Worm (Caenorhabditis elegans) whole organism, L4/young adult: Measurements from ENCODE around the gene Y43C5B.2.

Experiments
- dao-5 ChIP-seq: sonication (generic microtip); optimal IDR thresholded peaks from 2 replicates; lab custom pipeline; 2016; ENCODE audit warnings: missing genotype, missing genetic modification characterization, moderate library complexity, missing compliant biosample characterization
- him-1 ChIP-seq: sonication (generic microtip); optimal IDR thresholded peaks from 2 replicates; lab custom pipeline; 2016; ENCODE audit warnings: missing genotype, missing genetic modification reagents, missing genetic modification characterization, missing compliant biosample characterization

DNA sequence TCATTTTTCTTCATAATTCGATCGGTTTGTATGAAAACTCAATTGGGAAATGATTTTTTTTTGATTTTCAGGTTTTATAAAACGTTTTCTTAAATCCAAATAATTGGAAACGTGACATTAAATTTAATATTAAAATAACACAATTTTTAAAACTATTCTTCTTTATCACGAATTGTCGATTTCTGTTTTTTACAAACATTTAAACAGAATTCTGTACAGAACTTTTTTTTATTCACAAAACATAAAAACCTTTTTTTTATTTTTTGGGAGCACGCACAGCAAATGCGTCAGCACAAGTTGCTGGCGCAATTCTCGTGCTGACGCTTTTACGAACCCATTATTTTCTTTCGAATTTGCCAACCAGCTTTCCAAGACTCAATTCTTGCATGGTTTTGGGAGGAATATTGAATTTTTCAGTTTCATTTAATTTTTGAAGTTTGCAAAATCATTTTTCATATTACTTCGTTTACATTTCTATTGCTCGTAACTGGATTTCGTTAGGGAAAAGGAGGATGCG lies 21.7 kb upstream of the Y43C5B.2 start, which contains the start of gene mpz-5:
- TF ChIP-seq him-1 (tag; lab: Kevin White, UChicago): no peak
- TF ChIP-seq dao-5 (tag; lab: Kevin White, UChicago): no peak
